Fruit fly (Drosophila melanogaster): Measurements from ENCODE around the gene Nfs1.
A peak's percentile ranks its signal among the peaks of the same experiment; 100 is the strongest.

Gene Nfs1

DNA sequence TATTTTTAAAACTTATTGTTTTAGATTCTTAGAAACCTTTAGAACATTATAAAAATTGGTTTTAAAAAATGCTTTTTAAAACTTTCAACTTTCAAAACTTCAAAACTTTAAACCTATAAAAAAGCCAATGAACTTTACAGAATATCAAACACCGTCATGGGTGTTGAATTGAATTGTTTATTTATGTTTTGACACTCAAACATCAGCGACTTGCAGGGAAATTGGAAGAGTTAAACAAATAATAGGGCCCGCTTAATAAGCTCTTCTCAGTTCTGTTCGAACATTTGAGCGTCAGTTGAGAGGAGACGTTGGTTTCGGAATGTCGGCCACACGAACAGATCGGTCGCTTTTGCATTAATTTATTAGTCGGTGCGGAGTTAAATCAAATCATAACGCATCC is 49.7 kb downstream of the Nfs1 start, which contains the start of gene PLCXD (continued):
- TF ChIP-seq lola (GFP tag; optimal IDR thresholded peaks at IDR 0.05) (no peak), Mad (GFP tag; optimal IDR thresholded peaks at IDR 0.05) (no peak), Hmr (GFP tag; optimal IDR thresholded peaks at IDR 0.05) (no peak), bsh (GFP tag; optimal IDR thresholded peaks at IDR 0.05) (peak in 1 of 2 experiments; percentile 45), E2f1 (GFP tag; IDR thresholded peaks at IDR 0.05) (no peak), ci (GFP tag; IDR thresholded peaks at IDR 0.05) (peak; percentile 51; the same call in 2 of the 3 replicates), CG7372 (GFP tag; IDR thresholded peaks at IDR 0.05) (no peak), CG8089 (GFP tag; optimal IDR thresholded peaks at IDR 0.05) (no peak), row (GFP tag; IDR thresholded peaks at IDR 0.05) (no peak), TFAM (GFP tag; optimal IDR thresholded peaks at IDR 0.05) (no peak), sens-2 (GFP tag; IDR thresholded peaks at IDR 0.05) (no peak), unc-4 (GFP tag; IDR thresholded peaks at IDR 0.05; ENCODE audit: partially characterized antibody) (no peak), CG12299 (tag; optimal IDR thresholded peaks at IDR 0.05) (no peak), Optix (GFP tag; IDR thresholded peaks at IDR 0.05) (no peak), gem (tag; optimal IDR thresholded peaks at IDR 0.05) (peak; percentile 31), so (GFP tag; IDR thresholded peaks at IDR 0.05) (no peak), CG33557 (GFP tag; optimal IDR thresholded peaks at IDR 0.05) (peak; percentile 5), CG6654 (GFP tag; optimal IDR thresholded peaks at IDR 0.05) (no peak), gsb-n (tag; optimal IDR thresholded peaks at IDR 0.05) (peak; percentile 24), hkb (optimal IDR thresholded peaks at IDR 0.05) (no peak), hkb (GFP tag; IDR thresholded peaks at IDR 0.05) (peak; percentile 37; the same call in 1 of the 2 replicates), Hand (GFP tag; optimal IDR thresholded peaks at IDR 0.05) (no peak), Ssrp (tag; optimal IDR thresholded peaks at IDR 0.05) (no peak), Sox100B (GFP tag; optimal IDR thresholded peaks at IDR 0.05) (peak; percentile 55), nerfin-1 (tag; optimal IDR thresholded peaks at IDR 0.05) (peak; percentile 9), Elba2 (GFP tag; optimal IDR thresholded peaks at IDR 0.05) (no peak), CG14667 (GFP tag; IDR thresholded peaks at IDR 0.05) (no peak), CG31441 (GFP tag; IDR thresholded peaks at IDR 0.05) (0 out of 2 replicates have a peak, but pooled peaks have one; percentile 32), CG11695 (GFP tag; IDR thresholded peaks at IDR 0.05) (no peak), Xbp1 (GFP tag; optimal IDR thresholded peaks at IDR 0.05) (no peak), Dref (GFP tag; IDR thresholded peaks at IDR 0.05) (no peak), Camta (GFP tag; optimal IDR thresholded peaks at IDR 0.05) (no peak), CG13296 (GFP tag; optimal IDR thresholded peaks at IDR 0.05) (peak; percentile 10), CG12236 (GFP tag; optimal IDR thresholded peaks at IDR 0.05) (no peak), CG14710 (tag; optimal IDR thresholded peaks at IDR 0.05) (peak; percentile 29), peb (GFP tag; IDR thresholded peaks at IDR 0.05) (no peak), dm (GFP tag; optimal IDR thresholded peaks at IDR 0.05) (no peak), ara (GFP tag; IDR thresholded peaks at IDR 0.05) (no peak), Nf-YB (GFP tag; optimal IDR thresholded peaks at IDR 0.05) (no peak), NFAT (GFP tag; IDR thresholded peaks at IDR 0.05) (no peak), CG11456 (GFP tag; IDR thresholded peaks at IDR 0.05) (no peak), CG7271 (tag; optimal IDR thresholded peaks at IDR 0.05) (no peak), Asciz (GFP tag; optimal IDR thresholded peaks at IDR 0.05) (peak; percentile 69), Drgx (GFP tag; IDR thresholded peaks at IDR 0.05) (no peak), Adf1 (GFP tag; IDR thresholded peaks at IDR 0.05) (no peak), caup (GFP tag; optimal IDR thresholded peaks at IDR 0.05; ENCODE audit: severe bottlenecking) (no peak), kni (GFP tag; optimal IDR thresholded peaks at IDR 0.05) (peak; percentile 20), CG32772 (GFP tag; IDR thresholded peaks at IDR 0.05) (no peak), gce (GFP tag; IDR thresholded peaks at IDR 0.05) (no peak), CG4707 (GFP tag; optimal IDR thresholded peaks at IDR 0.05) (peak; percentile 36), D19A (tag; optimal IDR thresholded peaks at IDR 0.05) (peak; percentile 14), CG15269 (tag; optimal IDR thresholded peaks at IDR 0.05) (no peak)

Measured in whole organism, embryonic.